Worm (Caenorhabditis elegans): ENCODE results near the gene sre-10.

Gene sre-10

DNA sequence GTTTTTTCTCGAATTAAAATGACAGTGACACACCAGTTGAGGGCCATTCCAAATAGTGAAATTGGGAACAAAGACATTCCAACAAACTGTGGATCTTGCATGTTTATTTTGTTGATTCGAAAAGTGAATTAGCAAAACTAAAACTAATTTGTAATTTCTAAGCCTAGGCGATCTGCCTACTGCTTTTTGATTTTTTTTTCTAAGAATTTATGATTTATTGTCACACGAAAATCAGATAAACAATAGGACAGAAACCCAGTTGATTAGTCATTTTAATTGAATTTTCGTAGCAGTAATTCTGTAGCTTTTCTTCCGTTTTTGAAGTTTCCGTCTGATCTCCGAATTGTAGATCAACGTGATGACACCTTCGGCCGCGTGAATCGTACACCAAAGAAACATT, 13.6 kb upstream of the sre-10 start, which contains the start of gene srx-33:
TSS of gene srx-33 (minus strand) at position 101 of the 400 bp plus-strand sequence.
- TF ChIP-seq unc-62 (GFP tag; optimal IDR thresholded peaks at IDR 0.05), result no peak

ce11 chrV:7120168-7120567, 12.2 kb upstream of the sre-10 start, which contains the start of gene srx-34:
TSS of gene srx-34 (minus strand) at chrV:7120268.
- TF ChIP-seq unc-62 (GFP tag; optimal IDR thresholded peaks at IDR 0.05), result no peak

- TF ChIP-seq unc-62 (GFP tag; optimal IDR thresholded peaks at IDR 0.05), result no peak
These were observed 9.1 kb upstream of the sre-10 start, which contains the start of gene lmd-5 for ce11 chrV:7123188-7123708. TSS of gene lmd-5 (plus strand) at chrV:7123658.

DNA sequence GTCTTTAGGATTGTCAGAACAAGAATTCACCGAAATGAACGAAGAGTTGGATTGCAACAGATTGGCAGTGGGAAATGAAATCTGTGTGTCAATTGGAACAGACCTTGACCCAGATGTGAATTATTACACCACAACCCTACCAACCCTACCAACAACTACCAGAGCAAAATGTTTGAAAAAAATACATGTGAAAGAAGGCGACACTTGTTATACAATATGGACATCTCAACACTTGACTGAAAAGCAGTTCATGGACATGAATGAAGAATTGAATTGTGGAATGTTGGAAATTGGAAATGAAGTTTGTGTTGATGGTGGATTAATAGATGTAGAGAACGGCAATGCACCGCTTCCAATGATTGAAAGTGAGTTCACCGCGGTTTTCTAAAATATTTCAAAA, 8.4 kb upstream of the sre-10 start:
- no peak for TF ChIP-seq unc-62 (GFP tag; optimal IDR thresholded peaks at IDR 0.05)

DNA sequence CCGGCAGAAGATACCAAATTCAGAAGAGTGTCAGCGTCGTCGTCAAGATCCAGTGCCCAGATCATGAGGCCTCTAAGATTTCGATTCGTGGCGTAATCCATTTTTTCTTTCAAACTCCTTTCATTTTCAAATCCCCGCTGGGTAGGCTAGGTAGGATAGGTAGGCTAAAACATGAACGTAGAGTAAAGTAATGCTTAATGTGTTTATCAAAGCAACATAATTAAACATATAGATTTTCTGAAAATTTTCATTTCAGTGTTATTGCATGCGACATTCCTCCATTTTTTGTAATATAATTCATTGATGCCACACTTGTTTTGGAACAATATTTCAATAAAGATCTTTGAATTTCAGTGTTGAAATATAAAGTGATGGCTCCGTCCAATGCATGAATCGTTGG, 2.9 kb upstream of the sre-10 start, which contains the start of gene T01C4.8:
TSS of gene T01C4.8 (minus strand) at position 101 of the 400 bp plus-strand sequence.
- TF ChIP-seq unc-62 (GFP tag; optimal IDR thresholded peaks at IDR 0.05), result no peak

- TF ChIP-seq unc-62 (GFP tag; optimal IDR thresholded peaks at IDR 0.05), result no peak
These were observed 1.4 kb upstream of the sre-10 start, which contains the start of gene srx-36 for ce11 chrV:7130974-7131373. TSS of gene srx-36 (minus strand) at chrV:7131074.

ce11 chrV:7133963-7134362, 1.6 kb downstream of the sre-10 start, which contains the start of gene F10D2.16:
TSS of gene F10D2.16 (plus strand) at chrV:7134263.
- TF ChIP-seq unc-62 (GFP tag; optimal IDR thresholded peaks at IDR 0.05), result no peak

ce11 chrV:7136859-7137258, 4.5 kb downstream of the sre-10 start:
- no peak for TF ChIP-seq unc-62 (GFP tag; optimal IDR thresholded peaks at IDR 0.05)

ce11 chrV:7138320-7138719, 6.0 kb downstream of the sre-10 start, which contains the start of gene str-112:
TSS of gene str-112 (minus strand) at chrV:7138420.
- no peak for TF ChIP-seq unc-62 (GFP tag; optimal IDR thresholded peaks at IDR 0.05)

- no peak for TF ChIP-seq unc-62 (GFP tag; optimal IDR thresholded peaks at IDR 0.05)
These were observed 8.0 kb downstream of the sre-10 start for ce11 chrV:7140368-7140767.

ce11 chrV:7141864-7142263, 9.5 kb downstream of the sre-10 start, which contains the start of gene ugt-40:
TSS of gene ugt-40 (minus strand) at chrV:7141964.
- no peak for TF ChIP-seq unc-62 (GFP tag; optimal IDR thresholded peaks at IDR 0.05)

DNA sequence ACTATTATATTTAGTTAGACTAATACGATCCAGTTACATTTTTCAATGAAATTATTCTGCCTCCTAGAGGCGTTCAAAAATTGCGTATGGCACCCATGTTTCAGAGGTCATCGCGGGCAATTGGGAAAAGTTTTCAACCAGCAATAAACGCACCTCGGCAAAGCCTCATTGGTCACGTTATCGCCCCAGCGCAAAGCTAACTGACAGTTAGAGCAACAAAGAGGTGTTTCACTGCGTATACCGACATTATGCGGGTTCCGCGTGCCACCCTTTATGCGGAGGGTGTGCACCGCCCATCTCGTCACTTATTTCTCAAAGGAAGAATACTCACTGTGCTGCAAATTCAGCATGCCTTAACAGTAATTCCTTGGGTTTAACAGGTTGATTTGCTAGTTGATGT, 10.3 kb downstream of the sre-10 start:
- no peak for TF ChIP-seq unc-62 (GFP tag; optimal IDR thresholded peaks at IDR 0.05)

DNA sequence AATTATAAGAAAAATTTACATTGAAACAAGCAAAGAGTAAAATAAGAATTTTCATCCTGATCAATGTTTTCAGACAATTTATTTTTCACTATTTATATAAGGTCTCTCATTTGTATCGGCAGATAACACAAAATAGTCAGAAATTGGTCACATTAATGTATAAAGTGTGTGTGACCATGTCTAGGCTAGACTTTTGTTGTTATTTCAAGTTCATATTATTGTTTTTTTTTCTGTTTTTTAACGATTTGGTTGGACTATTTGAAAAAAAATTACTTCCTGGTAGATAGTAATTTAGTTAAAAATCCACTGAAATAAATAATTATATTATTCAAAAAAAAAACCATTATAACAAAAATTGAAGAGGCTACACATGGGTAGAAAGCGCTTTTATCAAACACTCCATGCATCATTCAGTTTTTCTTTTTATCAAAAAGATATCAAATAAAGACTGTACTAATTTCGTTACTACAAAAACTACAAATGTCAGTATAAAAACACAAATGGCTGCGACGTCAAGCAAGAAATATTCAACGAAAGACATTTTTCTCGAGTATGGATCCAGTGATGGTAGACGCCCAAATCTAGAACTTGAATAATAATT, 13.0 kb downstream of the sre-10 start, which contains the start of gene ugt-37:
TSS of gene ugt-37 (minus strand) at position 69 of the 601 bp plus-strand sequence.
- TF ChIP-seq unc-62 (GFP tag; optimal IDR thresholded peaks at IDR 0.05), result no peak

ce11 chrV:7147370-7147769, 15.0 kb downstream of the sre-10 start, which contains the start of gene ugt-38:
TSS of gene ugt-38 (minus strand) at chrV:7147470.
- TF ChIP-seq unc-62 (GFP tag; optimal IDR thresholded peaks at IDR 0.05), result no peak

DNA sequence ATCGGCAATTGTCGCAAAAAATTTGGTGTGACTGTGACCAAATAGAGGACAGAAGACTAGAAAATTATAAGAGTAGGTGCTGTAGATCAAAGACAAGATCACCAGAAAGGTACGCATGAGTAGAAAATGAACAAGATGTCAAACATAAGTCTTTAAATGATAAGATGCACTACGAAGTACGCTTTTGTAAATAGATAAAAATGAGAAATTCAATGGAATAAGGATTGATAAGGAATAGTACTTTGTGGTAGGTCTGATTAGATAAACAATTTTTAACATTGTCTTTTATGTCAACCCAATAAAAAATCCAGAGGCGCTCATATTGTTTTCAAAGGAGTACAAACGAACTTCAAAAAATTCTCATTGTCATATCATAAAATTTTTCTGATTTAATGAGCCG, 18.2 kb downstream of the sre-10 start, which contains the start of gene F10D2.8:
TSS of gene F10D2.8 (minus strand) at position 145 of the 400 bp plus-strand sequence.
- no peak for TF ChIP-seq unc-62 (GFP tag; optimal IDR thresholded peaks at IDR 0.05)

DNA sequence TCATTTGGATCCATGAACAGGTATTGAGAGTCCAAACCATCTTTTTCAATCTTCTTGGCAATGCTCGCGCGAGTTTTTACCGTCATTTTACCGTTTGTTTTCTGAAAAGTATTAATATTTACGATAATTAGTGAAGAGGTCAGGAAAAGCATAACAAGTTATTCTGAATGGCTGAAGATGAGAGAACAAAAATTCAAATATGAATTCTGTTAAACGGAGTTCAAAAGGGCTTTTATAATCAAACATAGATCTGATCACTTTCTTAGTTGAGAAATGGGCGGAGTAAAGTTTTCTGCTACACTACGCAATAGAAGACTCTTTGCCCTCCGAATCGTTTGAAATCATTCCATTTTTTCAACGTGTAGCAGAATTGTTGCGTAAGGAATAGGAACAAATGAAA, 20.7 kb downstream of the sre-10 start, which contains the start of gene fat-7:
TSS of gene fat-7 (minus strand) at position 101 of the 400 bp plus-strand sequence.
- TF ChIP-seq unc-62 (GFP tag; optimal IDR thresholded peaks at IDR 0.05), result no peak

DNA sequence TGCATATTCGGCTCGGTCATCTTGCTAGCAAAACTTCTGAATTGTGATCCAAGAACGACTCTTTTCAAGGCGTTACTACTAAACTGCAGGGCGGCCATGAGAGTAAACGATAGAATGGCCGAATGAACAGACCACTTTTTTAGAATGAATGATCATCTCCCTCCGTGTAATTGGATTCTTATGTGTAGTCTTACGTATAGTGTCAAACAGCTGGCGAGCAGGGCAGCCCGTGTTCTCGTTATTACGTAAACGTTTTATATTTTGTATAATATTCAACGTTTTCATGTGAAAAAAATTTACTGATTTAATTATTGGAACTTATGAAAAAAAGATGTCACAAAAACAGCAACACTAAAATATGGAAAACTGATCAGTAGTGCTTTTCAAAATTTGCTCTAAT, 23.7 kb downstream of the sre-10 start, which contains the start of gene F10D2.10:
TSS of gene F10D2.10 (minus strand) at position 101 of the 400 bp plus-strand sequence.
- no peak for TF ChIP-seq unc-62 (GFP tag; optimal IDR thresholded peaks at IDR 0.05)

Data from whole organism, dauer.